Worm (Caenorhabditis elegans): ENCODE measurements around the gene K02E7.7.

The K02E7.7 gene

ce11 chrII:1066907-1067306 is 12.1 kb downstream of the K02E7.7 start, which contains the start of gene K02E7.10:
Gene K02E7.10, minus strand, starts transcription at chrII:1067007.
- TF ChIP-seq dao-5 (tag; optimal IDR thresholded peaks at IDR 0.05), result no peak
- TF ChIP-seq W03F9.2 (tag; optimal IDR thresholded peaks at IDR 0.05), result no peak
- no peak for TF ChIP-seq him-1 (tag; optimal IDR thresholded peaks at IDR 0.05)

- no peak for TF ChIP-seq him-1 (tag; optimal IDR thresholded peaks at IDR 0.05)
- no peak for TF ChIP-seq dao-5 (tag; optimal IDR thresholded peaks at IDR 0.05)
- no peak for TF ChIP-seq W03F9.2 (tag; optimal IDR thresholded peaks at IDR 0.05)
These were observed 16.1 kb downstream of the K02E7.7 start, which contains the start of gene K02E7.12 for ce11 chrII:1070875-1071274. Gene K02E7.12, plus strand, starts transcription at chrII:1071175.

- TF ChIP-seq dao-5 (tag; optimal IDR thresholded peaks at IDR 0.05) (no peak), him-1 (tag; optimal IDR thresholded peaks at IDR 0.05) (no peak)
These were observed 16.6 kb downstream of the K02E7.7 start for ce11 chrII:1071432-1071831.

- TF ChIP-seq W03F9.2 (tag; optimal IDR thresholded peaks at IDR 0.05) (no peak), him-1 (tag; optimal IDR thresholded peaks at IDR 0.05) (no peak), dao-5 (tag; optimal IDR thresholded peaks at IDR 0.05) (no peak)
These were observed 17.3 kb downstream of the K02E7.7 start, which contains the start of gene K02E7.4 for ce11 chrII:1072106-1072505. Gene K02E7.4, plus strand, starts transcription at chrII:1072406.

- TF ChIP-seq him-1 (tag; optimal IDR thresholded peaks at IDR 0.05) (no peak), W03F9.2 (tag; optimal IDR thresholded peaks at IDR 0.05) (no peak), dao-5 (tag; optimal IDR thresholded peaks at IDR 0.05) (no peak)
These were observed 20.6 kb downstream of the K02E7.7 start, which contains the start of gene K02E7.11 for ce11 chrII:1075424-1075823. Gene K02E7.11, minus strand, starts transcription at chrII:1075524.

ce11 chrII:1082859-1083258 is 28.0 kb downstream of the K02E7.7 start, which contains the start of gene K02E7.1:
Gene K02E7.1, plus strand, starts transcription at chrII:1083159.
- TF ChIP-seq W03F9.2 (tag; optimal IDR thresholded peaks at IDR 0.05) (no peak), dao-5 (tag; optimal IDR thresholded peaks at IDR 0.05) (no peak), him-1 (tag; optimal IDR thresholded peaks at IDR 0.05) (no peak)

- TF ChIP-seq him-1 (tag; optimal IDR thresholded peaks at IDR 0.05), result no peak
- no peak for TF ChIP-seq dao-5 (tag; optimal IDR thresholded peaks at IDR 0.05)
- TF ChIP-seq W03F9.2 (tag; optimal IDR thresholded peaks at IDR 0.05), result no peak
These were observed 30.1 kb downstream of the K02E7.7 start for ce11 chrII:1084899-1085298.

ce11 chrII:1085546-1085945 is 30.7 kb downstream of the K02E7.7 start:
- TF ChIP-seq W03F9.2 (tag; optimal IDR thresholded peaks at IDR 0.05) (no peak), him-1 (tag; optimal IDR thresholded peaks at IDR 0.05) (no peak), dao-5 (tag; optimal IDR thresholded peaks at IDR 0.05) (no peak)

- TF ChIP-seq W03F9.2 (tag; optimal IDR thresholded peaks at IDR 0.05) (no peak), dao-5 (tag; optimal IDR thresholded peaks at IDR 0.05) (no peak), him-1 (tag; optimal IDR thresholded peaks at IDR 0.05) (no peak)
These were observed 31.7 kb downstream of the K02E7.7 start for ce11 chrII:1086479-1086878.

- TF ChIP-seq him-1 (tag; optimal IDR thresholded peaks at IDR 0.05) (no peak), dao-5 (tag; optimal IDR thresholded peaks at IDR 0.05) (no peak)
These were observed 33.9 kb downstream of the K02E7.7 start for ce11 chrII:1088527-1089230.

ce11 chrII:1090743-1091142 is 35.9 kb downstream of the K02E7.7 start:
- TF ChIP-seq him-1 (tag; optimal IDR thresholded peaks at IDR 0.05) (no peak), W03F9.2 (tag; optimal IDR thresholded peaks at IDR 0.05) (no peak), dao-5 (tag; optimal IDR thresholded peaks at IDR 0.05) (no peak)

ce11 chrII:1091706-1092105 is 36.9 kb downstream of the K02E7.7 start, which contains the start of gene snf-3:
Gene snf-3, plus strand, starts transcription at chrII:1092006.
- no peak for TF ChIP-seq dao-5 (tag; optimal IDR thresholded peaks at IDR 0.05)
- TF ChIP-seq him-1 (tag; optimal IDR thresholded peaks at IDR 0.05), result no peak
- no peak for TF ChIP-seq W03F9.2 (tag; optimal IDR thresholded peaks at IDR 0.05)

ce11 chrII:1100719-1101118 is 45.9 kb downstream of the K02E7.7 start, which contains the start of gene pho-14:
Gene pho-14, minus strand, starts transcription at chrII:1100819.
- TF ChIP-seq dao-5 (tag; optimal IDR thresholded peaks at IDR 0.05) (no peak), W03F9.2 (tag; optimal IDR thresholded peaks at IDR 0.05) (no peak), him-1 (tag; optimal IDR thresholded peaks at IDR 0.05) (no peak)

- TF ChIP-seq dao-5 (tag; optimal IDR thresholded peaks at IDR 0.05) (no peak), W03F9.2 (tag; optimal IDR thresholded peaks at IDR 0.05) (no peak), him-1 (tag; optimal IDR thresholded peaks at IDR 0.05) (no peak)
These were observed 46.6 kb downstream of the K02E7.7 start for ce11 chrII:1101413-1101812.

- TF ChIP-seq W03F9.2 (tag; optimal IDR thresholded peaks at IDR 0.05) (no peak), dao-5 (tag; optimal IDR thresholded peaks at IDR 0.05) (no peak), him-1 (tag; optimal IDR thresholded peaks at IDR 0.05) (no peak)
These were observed 47.4 kb downstream of the K02E7.7 start for ce11 chrII:1102209-1102608.
